Fruit fly (Drosophila melanogaster): ENCODE measurements around the gene MED25.

Gene MED25

DNA sequence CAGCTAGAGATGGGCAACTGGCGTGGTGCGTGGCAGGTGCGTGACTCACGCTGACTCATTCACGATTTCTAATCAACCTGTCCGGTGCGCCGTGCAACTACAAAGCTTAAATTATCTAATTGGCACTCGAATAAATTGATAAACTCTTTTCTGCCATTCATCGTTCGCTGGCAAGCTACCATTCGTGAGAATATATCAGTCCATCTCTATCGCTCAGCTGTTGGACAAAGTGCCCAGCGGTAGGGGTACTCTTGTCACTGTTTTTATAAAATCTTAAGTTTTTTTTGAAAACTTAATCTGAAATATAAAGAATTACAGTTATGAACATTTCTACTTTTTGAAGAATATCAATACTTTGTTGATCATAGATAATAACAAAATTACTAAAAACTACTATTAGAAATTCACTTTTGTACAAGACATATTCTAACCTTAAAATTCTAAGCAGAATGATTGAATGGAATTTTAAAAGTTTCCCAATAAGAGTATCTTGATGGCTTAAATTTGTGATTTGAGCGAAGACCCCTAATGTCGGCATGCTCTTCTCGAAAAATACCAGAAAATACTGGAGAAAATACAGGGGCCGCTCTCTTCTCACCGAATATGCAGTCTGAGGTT lies 12.5 kb downstream of the MED25 start, which contains the start of the genes PIG-L and psidin:
PIG-L (minus strand) TSS at position 187 of the 618 bp plus-strand sequence.
psidin (plus strand) TSS at position 553 of the 618 bp plus-strand sequence.
- TF ChIP-seq noc (tag; optimal IDR thresholded peaks at IDR 0.05), result no peak

DNA sequence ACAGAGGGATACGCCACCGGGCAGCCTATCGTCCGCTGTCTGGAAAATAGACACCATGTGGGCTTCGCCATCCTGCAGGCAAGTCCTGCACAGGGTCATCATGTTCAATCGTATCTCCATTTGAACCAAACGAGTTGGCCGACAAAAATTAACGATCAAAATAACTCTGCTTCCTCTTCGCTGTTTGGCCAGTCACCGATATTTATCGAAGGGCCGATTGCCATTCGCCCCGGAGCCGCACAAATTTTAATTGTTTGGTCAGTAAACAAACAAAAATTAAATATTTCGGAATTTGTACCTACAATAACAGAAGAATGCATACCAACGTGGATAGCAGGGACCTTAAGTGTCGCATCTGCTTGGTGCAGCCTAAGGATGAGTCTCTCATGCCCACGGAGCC lies 19.1 kb downstream of the MED25 start, which contains the start of the genes CG4424 and CG4854:
CG4424 (minus strand) TSS at position 200 of the 400 bp plus-strand sequence.
CG4854 (plus strand) TSS at position 218 of the 400 bp plus-strand sequence.
- no peak for TF ChIP-seq noc (tag; optimal IDR thresholded peaks at IDR 0.05)

DNA sequence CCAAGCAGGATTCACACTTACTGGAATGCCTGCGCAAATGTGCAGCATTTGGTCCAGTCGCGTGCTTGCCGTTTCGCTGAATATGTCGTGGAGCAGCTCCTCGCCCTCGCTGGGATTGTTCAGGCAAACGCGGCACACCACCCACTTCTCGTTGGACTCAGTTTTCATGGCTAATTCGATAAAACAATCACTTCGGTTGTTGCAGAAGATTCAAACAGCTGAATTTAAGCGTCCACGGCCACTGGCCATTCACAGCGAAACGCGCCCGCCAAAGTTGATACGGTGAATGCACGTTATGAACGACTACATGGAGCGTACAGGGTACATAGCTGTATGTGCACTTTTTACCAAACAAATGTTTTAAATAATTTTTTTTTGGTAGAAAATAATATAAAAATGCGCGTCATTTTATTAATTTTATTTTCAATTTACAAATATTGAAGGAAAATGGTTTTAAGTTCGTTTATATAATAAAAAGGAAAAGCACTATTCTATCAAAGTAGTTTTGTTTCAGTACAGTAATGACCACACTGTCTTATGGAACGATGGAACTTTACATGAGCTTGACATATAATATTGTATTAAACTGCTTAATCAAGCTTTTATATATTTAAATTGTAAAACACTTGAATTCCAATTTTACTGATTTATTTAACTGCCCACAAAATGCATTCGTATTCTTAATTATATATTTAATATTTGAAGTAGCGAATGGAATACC lies 22.5 kb downstream of the MED25 start, which contains the start of gene trem:
trem (minus strand) TSS at position 267 of the 721 bp plus-strand sequence.
- TF ChIP-seq noc (tag; optimal IDR thresholded peaks at IDR 0.05), result peak; percentile 75

DNA sequence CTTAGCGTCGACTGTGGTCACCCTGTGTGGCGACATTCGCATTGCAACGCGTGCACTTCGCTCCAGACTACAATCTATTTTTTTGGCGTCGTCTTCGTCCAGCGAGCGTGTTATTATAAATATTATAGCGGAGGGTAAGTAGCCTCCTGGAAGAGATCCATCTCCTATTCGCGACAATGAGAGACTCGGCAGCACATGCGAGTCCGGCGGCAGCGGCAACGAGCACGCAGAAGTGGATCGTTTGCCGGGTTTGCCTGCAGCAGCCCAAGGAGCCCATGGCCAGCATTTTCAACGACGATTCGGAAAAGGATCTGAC lies 23.0 kb downstream of the MED25 start, which contains the start of gene idc:
idc (plus strand) TSS at position 60 of the 316 bp plus-strand sequence.
- no peak for TF ChIP-seq noc (tag; optimal IDR thresholded peaks at IDR 0.05)

DNA sequence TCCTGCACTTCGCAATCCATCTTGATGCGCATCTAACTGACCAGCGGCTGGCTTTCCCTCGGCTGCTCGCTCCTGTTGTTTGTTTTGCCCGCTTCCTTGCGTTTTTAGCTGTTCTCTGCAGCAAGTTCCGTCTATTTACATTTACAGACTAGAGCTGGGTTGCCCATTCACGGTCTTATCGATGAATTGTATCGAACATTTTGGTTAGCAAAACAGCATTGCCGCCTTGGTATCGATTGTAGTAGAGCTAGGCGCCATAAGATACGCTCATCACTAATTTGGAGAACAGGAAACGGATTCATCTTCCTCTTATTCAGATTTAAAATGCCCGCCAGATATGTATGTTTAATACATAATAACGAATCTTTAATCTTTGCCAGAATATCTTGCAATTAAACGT lies 27.1 kb downstream of the MED25 start, which contains the start of gene Regnase-1:
Regnase-1 (minus strand) TSS at position 170 of the 400 bp plus-strand sequence.
- TF ChIP-seq noc (tag; optimal IDR thresholded peaks at IDR 0.05), result peak; percentile 68

DNA sequence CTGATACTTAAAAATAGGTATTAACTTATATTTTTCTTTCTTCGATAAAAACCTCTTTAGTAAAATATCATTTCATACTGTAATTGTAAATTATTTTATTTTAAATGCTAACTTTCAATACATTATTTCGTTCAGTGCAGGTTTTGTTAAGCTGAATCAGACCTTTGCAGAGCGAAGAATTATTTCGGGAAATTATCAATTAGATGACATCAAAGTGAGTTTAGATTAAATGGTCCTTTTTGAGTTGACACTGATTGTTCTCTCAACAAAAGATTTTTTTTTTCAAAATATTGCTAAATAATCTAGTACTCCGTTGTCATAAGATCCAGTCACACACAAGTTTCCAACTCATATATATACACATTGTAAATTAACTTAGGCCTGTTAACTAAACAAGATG lies 33.7 kb downstream of the MED25 start, which contains the start of the genes CG33934 and Indy-2:
CG33934 (plus strand) TSS at position 301 of the 400 bp plus-strand sequence.
Indy-2 (plus strand) TSS at position 301 of the 400 bp plus-strand sequence.
- TF ChIP-seq noc (tag; optimal IDR thresholded peaks at IDR 0.05), result no peak

DNA sequence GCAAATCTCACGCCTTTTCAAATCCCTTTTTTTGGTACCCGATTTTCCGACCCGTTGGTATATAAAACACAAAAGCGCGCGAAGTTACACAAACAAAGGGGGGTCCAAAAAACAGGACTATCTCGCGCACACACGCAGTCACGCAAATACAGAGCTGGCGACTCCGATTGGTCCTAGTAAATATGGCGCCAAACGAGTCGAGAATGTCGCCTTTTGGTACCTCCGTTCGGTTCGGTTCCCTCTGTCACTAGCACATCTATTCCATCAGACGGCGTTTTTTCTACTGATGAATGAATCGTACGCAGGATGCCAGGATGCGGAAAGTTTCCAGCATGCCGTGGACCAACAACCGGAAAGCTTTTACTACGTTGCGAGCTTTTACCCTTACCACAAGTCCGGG lies 47.1 kb downstream of the MED25 start, which contains the start of gene CG17193:
CG17193 (minus strand) TSS at position 289 of the 400 bp plus-strand sequence.
- no peak for TF ChIP-seq noc (tag; optimal IDR thresholded peaks at IDR 0.05)

DNA sequence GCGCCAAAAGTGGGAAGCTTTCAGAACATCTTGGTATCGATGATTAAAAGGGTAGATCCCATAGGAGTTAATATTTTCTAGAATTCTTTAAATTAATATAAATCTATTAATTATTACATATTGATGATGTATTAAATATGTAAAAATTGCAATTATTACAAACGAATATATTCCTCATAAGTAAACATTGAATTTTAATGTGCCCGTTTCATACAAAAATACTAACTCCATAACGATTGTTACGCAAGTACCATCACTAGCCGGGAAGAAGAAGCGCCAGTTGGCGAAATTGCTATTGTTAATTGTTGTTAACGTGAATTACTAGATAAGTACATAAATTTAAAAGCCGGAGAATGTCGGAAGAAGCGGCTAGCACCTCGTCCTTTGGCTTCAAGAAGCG lies 48.8 kb downstream of the MED25 start, which contains the start of gene mdlc:
mdlc (plus strand) TSS at position 248 of the 400 bp plus-strand sequence.
- no peak for TF ChIP-seq noc (tag; optimal IDR thresholded peaks at IDR 0.05)

DNA sequence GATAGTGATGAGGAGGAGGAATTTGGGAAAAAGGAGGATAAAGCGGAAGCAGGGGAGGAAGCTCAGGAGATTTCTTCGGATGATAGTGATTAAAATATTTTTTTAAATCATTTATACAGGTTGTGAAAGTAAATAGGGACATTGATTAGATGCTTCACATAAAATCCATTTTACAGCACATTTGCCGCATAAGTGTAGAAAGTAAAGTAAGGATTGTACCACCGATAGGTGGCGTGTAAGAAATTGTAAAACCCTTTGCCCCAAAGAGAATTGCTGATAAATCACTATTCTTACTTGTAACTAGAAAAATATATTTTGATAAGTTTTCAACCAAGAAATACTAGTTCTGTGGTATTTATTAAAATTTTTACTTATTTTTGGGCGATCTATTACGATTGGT lies 50.2 kb downstream of the MED25 start:
- no peak for TF ChIP-seq noc (tag; optimal IDR thresholded peaks at IDR 0.05)

DNA sequence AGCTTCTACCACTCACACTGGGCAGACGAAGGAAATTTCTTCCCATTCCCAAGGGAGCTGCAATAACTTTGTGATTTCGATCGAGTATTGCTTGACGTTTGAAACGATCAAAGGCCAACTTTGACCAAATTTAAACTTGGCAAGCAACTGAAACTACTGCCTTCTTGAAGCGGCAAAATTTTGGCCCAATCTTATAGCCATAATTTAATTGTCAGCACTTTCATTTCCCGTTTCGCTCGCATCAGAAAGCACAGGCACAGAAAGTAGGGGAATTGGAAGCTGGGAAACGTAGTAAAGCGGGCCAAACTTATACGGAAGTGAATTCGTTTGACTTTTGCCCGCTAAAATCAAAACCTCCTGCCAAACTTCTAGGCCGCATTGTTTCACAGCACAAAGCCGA lies 50.9 kb downstream of the MED25 start, which contains the start of gene CG4390:
CG4390 (minus strand) TSS at position 101 of the 400 bp plus-strand sequence.
- no peak for TF ChIP-seq noc (tag; optimal IDR thresholded peaks at IDR 0.05)

Data from whole organism, larva.